Worm (Caenorhabditis elegans): ENCODE measurements around the gene fndc-1.

DNA sequence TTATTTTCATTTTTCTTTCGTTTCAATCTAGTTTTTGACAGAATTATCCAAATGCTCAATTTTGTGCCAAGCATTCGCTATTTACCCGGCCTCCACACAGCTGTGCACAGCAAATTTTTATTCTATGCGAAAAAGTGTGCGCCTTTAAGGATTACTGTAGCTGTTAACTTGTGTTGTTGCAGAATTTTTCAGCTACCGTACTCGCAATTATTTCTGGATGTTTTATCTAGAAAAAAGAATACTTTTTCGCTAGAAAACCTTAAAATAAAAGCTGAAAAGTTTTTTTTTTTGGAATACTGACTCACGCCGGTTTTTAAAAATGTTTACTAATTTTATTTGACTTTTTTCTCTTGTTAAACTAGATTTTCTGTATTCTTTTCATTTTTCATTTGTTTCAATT is 4.4 kb upstream of the fndc-1 start:
- no peak for TF ChIP-seq eyg-1 (tag; optimal IDR thresholded peaks at IDR 0.05)
- no peak for TF ChIP-seq nfya-1 (tag; optimal IDR thresholded peaks at IDR 0.05)
- no peak for TF ChIP-seq odd-2 (tag; optimal IDR thresholded peaks at IDR 0.05)
- TF ChIP-seq pqm-1 (tag; optimal IDR thresholded peaks at IDR 0.05) = no peak
- no peak for TF ChIP-seq hlh-13 (GFP tag; optimal IDR thresholded peaks at IDR 0.05)
- TF ChIP-seq lin-11 (tag; optimal IDR thresholded peaks at IDR 0.05) = no peak
- no peak for TF ChIP-seq unc-3 (GFP tag; conservative IDR thresholded peaks at IDR 0.05)
- no peak for TF ChIP-seq unc-3 (tag; optimal IDR thresholded peaks at IDR 0.05)
- no peak for TF ChIP-seq ama-1 (optimal IDR thresholded peaks at IDR 0.05)
- TF ChIP-seq syd-9 (tag; optimal IDR thresholded peaks at IDR 0.05) = no peak
